Worm (Caenorhabditis elegans) whole organism, late embryonic: Measurements from ENCODE around the gene R07E3.1.
A peak's percentile ranks its signal among the peaks of the same experiment; 100 is the strongest.

Source experiments
- C38D4.7 ChIP-seq: fragments of 200-800 bp; sonication (Bioruptor generic); optimal IDR thresholded peaks from 2 replicates; lab custom pipeline; 2018; ENCODE audit warnings: mild to moderate bottlenecking, missing genetic modification characterization, moderate library complexity, missing compliant biosample characterization
- F13H6.1 ChIP-seq: sonication (generic microtip); optimal IDR thresholded peaks from 2 replicates; lab custom pipeline; 2016; ENCODE audit warnings: missing genetic modification characterization, missing compliant biosample characterization
- K02D7.2 ChIP-seq: sonication (generic microtip); optimal IDR thresholded peaks from 2 replicates; lab custom pipeline; 2017; ENCODE audit warnings: mild to moderate bottlenecking, missing genetic modification characterization, missing compliant biosample characterization
- Y22D7AL.16 ChIP-seq: sonication (generic microtip); optimal IDR thresholded peaks from 2 replicates; lab custom pipeline; 2016; ENCODE audit warnings: missing genetic modification characterization, missing compliant biosample characterization
- ama-1 ChIP-seq: fragments of 150-350 bp; optimal IDR thresholded peaks from 2 replicates; lab custom pipeline; 2014
- ceh-24 ChIP-seq: sonication (generic microtip); optimal IDR thresholded peaks from 2 replicates; lab custom pipeline; 2016; ENCODE audit warnings: mild to moderate bottlenecking, missing genetic modification characterization, missing compliant biosample characterization
- ceh-30 ChIP-seq: fragments of 150-350 bp; optimal IDR thresholded peaks from 2 replicates; lab custom pipeline; 2014; ENCODE audit warnings: missing biosample characterization, missing genetic modification characterization
- ceh-34 ChIP-seq: sonication (generic microtip); optimal IDR thresholded peaks from 2 replicates; lab custom pipeline; 2016; ENCODE audit warnings: mild to moderate bottlenecking, missing genetic modification characterization, missing compliant biosample characterization
- ceh-45 ChIP-seq: fragments of 200-800 bp; sonication (Bioruptor generic); IDR thresholded peaks from 2 replicates; pipeline ENCODE4 v1.3.6; 2022; ENCODE audit warnings: missing genetic modification reagents, missing genetic modification characterization, missing compliant biosample characterization
- ceh-48 ChIP-seq: sonication (generic microtip); optimal IDR thresholded peaks from 2 replicates; lab custom pipeline; 2016; ENCODE audit warnings: missing genetic modification characterization, inconsistent platforms, missing compliant biosample characterization
- ceh-6 ChIP-seq: fragments of 200-800 bp; sonication (Bioruptor generic); optimal IDR thresholded peaks from 2 replicates; lab custom pipeline; 2018; ENCODE audit warnings: mild to moderate bottlenecking, missing genetic modification characterization, missing compliant biosample characterization
- che-1 ChIP-seq: sonication (generic microtip); optimal IDR thresholded peaks from 2 replicates; lab custom pipeline; 2016; ENCODE audit warnings: mild to moderate bottlenecking, missing genetic modification characterization, missing compliant biosample characterization
- dmd-4 ChIP-seq: sonication (generic microtip); optimal IDR thresholded peaks from 2 replicates; lab custom pipeline; 2016; ENCODE audit warnings: borderline replicate concordance, missing genetic modification characterization, missing compliant biosample characterization
- elt-2 ChIP-seq: sonication (generic microtip); optimal IDR thresholded peaks from 2 replicates; lab custom pipeline; 2016; ENCODE audit warnings: missing genetic modification reagents, missing genetic modification characterization, missing compliant biosample characterization
- ets-4 ChIP-seq: sonication (generic microtip); optimal IDR thresholded peaks from 2 replicates; lab custom pipeline; 2016; ENCODE audit warnings: missing genetic modification characterization, missing compliant biosample characterization
- eyg-1 ChIP-seq: sonication (generic microtip); optimal IDR thresholded peaks from 2 replicates; lab custom pipeline; 2016; ENCODE audit warnings: missing genotype, missing genetic modification characterization, missing compliant biosample characterization
- fax-1 ChIP-seq: sonication (generic microtip); optimal IDR thresholded peaks from 2 replicates; lab custom pipeline; 2016; ENCODE audit warnings: missing genotype, missing genetic modification characterization, missing compliant biosample characterization
- gmeb-2 ChIP-seq: sonication (generic microtip); optimal IDR thresholded peaks from 2 replicates; lab custom pipeline; 2016; ENCODE audit warnings: missing genetic modification characterization, inconsistent platforms, missing compliant biosample characterization
- hlh-30 ChIP-seq: sonication (generic microtip); optimal IDR thresholded peaks from 2 replicates; lab custom pipeline; 2017; ENCODE audit warnings: antibody characterized with exemption, missing genetic modification characterization, missing compliant biosample characterization; ENCODE audit not compliant: insufficient read depth
- hlh-6 ChIP-seq: sonication (generic microtip); optimal IDR thresholded peaks from 2 replicates; lab custom pipeline; 2016; ENCODE audit warnings: missing genotype, missing genetic modification characterization, missing compliant biosample characterization
- hlh-8 ChIP-seq: sonication (generic microtip); optimal IDR thresholded peaks from 2 replicates; lab custom pipeline; 2016; ENCODE audit warnings: missing genotype, missing genetic modification characterization, missing compliant biosample characterization
- lin-11 ChIP-seq: fragments of 200-800 bp; sonication (Bioruptor generic); optimal IDR thresholded peaks from 2 replicates; lab custom pipeline; 2018; ENCODE audit warnings: mild to moderate bottlenecking, missing genetic modification characterization, missing compliant biosample characterization
- madf-2 ChIP-seq: sonication (generic microtip); optimal IDR thresholded peaks from 2 replicates; lab custom pipeline; 2017; ENCODE audit warnings: missing genetic modification characterization, missing compliant biosample characterization
- nhr-232 ChIP-seq: sonication (generic microtip); optimal IDR thresholded peaks from 2 replicates; lab custom pipeline; 2016; ENCODE audit warnings: missing genetic modification characterization, missing compliant biosample characterization
- pag-3 ChIP-seq: sonication (generic microtip); optimal IDR thresholded peaks from 2 replicates; lab custom pipeline; 2016; ENCODE audit warnings: missing compliant biosample characterization, missing genetic modification characterization, borderline replicate concordance
- pat-9 ChIP-seq: fragments of 200-800 bp; sonication (Bioruptor generic); optimal IDR thresholded peaks from 2 replicates; lab custom pipeline; 2018; ENCODE audit warnings: mild to moderate bottlenecking, missing genetic modification characterization, moderate library complexity, missing compliant biosample characterization
- pha-4 ChIP-seq: fragments of 150-350 bp; optimal IDR thresholded peaks from 2 replicates; lab custom pipeline; 2018; ENCODE audit warnings: missing biosample characterization, missing genetic modification reagents, missing genetic modification characterization
- pqm-1 ChIP-seq: sonication (generic microtip); optimal IDR thresholded peaks from 2 replicates; lab custom pipeline; 2016; ENCODE audit warnings: missing genetic modification characterization, missing compliant biosample characterization
- pros-1 ChIP-seq: fragments of 150-350 bp; optimal IDR thresholded peaks from 2 replicates; lab custom pipeline; 2014; ENCODE audit warnings: missing biosample characterization, missing genetic modification reagents, missing genetic modification characterization
- ref-2 ChIP-seq: sonication (generic microtip); optimal IDR thresholded peaks from 2 replicates; lab custom pipeline; 2016; ENCODE audit warnings: missing genetic modification characterization, missing compliant biosample characterization
- rnt-1 ChIP-seq: sonication (generic microtip); optimal IDR thresholded peaks from 2 replicates; lab custom pipeline; 2016; ENCODE audit warnings: missing genetic modification characterization, missing compliant biosample characterization
- sdc-2 ChIP-seq: sonication (generic microtip); optimal IDR thresholded peaks from 2 replicates; lab custom pipeline; 2016; ENCODE audit warnings: missing genotype, missing genetic modification characterization, missing compliant biosample characterization
- syd-9 ChIP-seq: sonication (generic microtip); optimal IDR thresholded peaks from 2 replicates; lab custom pipeline; 2016; ENCODE audit warnings: mild to moderate bottlenecking, missing genetic modification characterization, moderate library complexity, missing compliant biosample characterization
- tbx-2 ChIP-seq: sonication (generic microtip); optimal IDR thresholded peaks from 2 replicates; lab custom pipeline; 2016; ENCODE audit warnings: missing genetic modification characterization, missing compliant biosample characterization
- ttx-3 ChIP-seq: sonication (generic microtip); optimal IDR thresholded peaks from 2 replicates; lab custom pipeline; 2016; ENCODE audit warnings: missing genetic modification reagents, missing genetic modification characterization, missing compliant biosample characterization
- unc-3 ChIP-seq, 2 experiments: fragments of 200-800 bp in 1 of 2; sonication (Bioruptor generic) in 1 of 2; sonication (generic microtip) in 1 of 2; conservative IDR thresholded peaks in 1 of 2; optimal IDR thresholded peaks in 1 of 2; 2 replicates each; pipeline versions ENCODE4 v1.3.6 to Lab custom; 2016 to 2022; ENCODE audit warnings: missing compliant biosample characterization in 2 of 2, missing genetic modification characterization in 2 of 2, missing genetic modification reagents in 1 of 2
- unc-55 ChIP-seq: sonication (generic microtip); optimal IDR thresholded peaks from 2 replicates; lab custom pipeline; 2017; ENCODE audit warnings: missing biosample characterization, missing genetic modification reagents, missing genetic modification characterization

R07E3.1 gene

ce11 chrX:10355650-10356049, 14.7 kb upstream of the R07E3.1 start, which contains the start of gene R07E3.7:
Gene R07E3.7, minus strand, starts transcription at chrX:10355750.
- TF ChIP-seq ref-2 = no peak
- TF ChIP-seq ceh-6 = no peak
- TF ChIP-seq pag-3 (tag; lab: Kevin White, UChicago) = no peak
- no peak for TF ChIP-seq elt-2
- TF ChIP-seq hlh-8 (tag; lab: Kevin White, UChicago) = no peak
- no peak for TF ChIP-seq pros-1 (tag; lab: Kevin White, UChicago)
- TF ChIP-seq ceh-34 = no peak
- no peak for TF ChIP-seq tbx-2 (tag; lab: Kevin White, UChicago)
- no peak for TF ChIP-seq ceh-24
- TF ChIP-seq Y22D7AL.16 (tag; lab: Kevin White, UChicago) = no peak
- TF ChIP-seq ama-1 (lab: Kevin White, UChicago) = no peak
- no peak for TF ChIP-seq eyg-1 (tag; lab: Kevin White, UChicago)
- TF ChIP-seq gmeb-2 (tag; lab: Kevin White, UChicago) = no peak
- TF ChIP-seq K02D7.2 (tag; lab: Kevin White, UChicago) = no peak
- TF ChIP-seq nhr-232 (tag; lab: Kevin White, UChicago) = no peak
- no peak for TF ChIP-seq fax-1 (tag; lab: Kevin White, UChicago)
- no peak for TF ChIP-seq F13H6.1 (tag; lab: Kevin White, UChicago)
- TF ChIP-seq pat-9 (tag; lab: Kevin White, UChicago) = no peak
- TF ChIP-seq hlh-30 (tag; lab: Kevin White, UChicago) = no peak
- TF ChIP-seq, all 69 proteins: peak for 0

- TF ChIP-seq pha-4 (tag; lab: Kevin White, UChicago) (no peak), unc-55 (GFP tag; lab: Kevin White, UChicago) (no peak), sdc-2 (tag; lab: Kevin White, UChicago) (peak; percentile 92), rnt-1 (tag; lab: Kevin White, UChicago) (no peak), pqm-1 (no peak)
These were observed 12.9 kb upstream of the R07E3.1 start for ce11 chrX:10353857-10354256.

ce11 chrX:10350151-10350550, 9.2 kb upstream of the R07E3.1 start:
- TF ChIP-seq ceh-6 (no peak), ceh-30 (tag; lab: Kevin White, UChicago) (no peak), pha-4 (tag; lab: Kevin White, UChicago) (no peak), rnt-1 (tag; lab: Kevin White, UChicago) (no peak), ceh-34 (no peak), ceh-48 (tag; lab: Kevin White, UChicago) (no peak), ets-4 (tag; lab: Kevin White, UChicago) (no peak), syd-9 (tag; lab: Kevin White, UChicago) (no peak), madf-2 (no peak), ceh-45 (GFP tag; lab: Robert Waterston, UW) (no peak), che-1 (tag; lab: Kevin White, UChicago) (no peak), ceh-24 (no peak), ttx-3 (tag; lab: Kevin White, UChicago) (no peak), gmeb-2 (tag; lab: Kevin White, UChicago) (no peak), pqm-1 (no peak), pros-1 (tag; lab: Kevin White, UChicago) (no peak)

- TF ChIP-seq elt-2 = peak; percentile 54
- no peak for TF ChIP-seq pqm-1
These were observed 917 bp downstream of the R07E3.1 start for ce11 chrX:10340044-10340443.

- TF ChIP-seq ceh-45 (GFP tag; lab: Robert Waterston, UW) (no peak), che-1 (tag; lab: Kevin White, UChicago) (no peak), ceh-34 (no peak), ama-1 (lab: Kevin White, UChicago) (no peak), hlh-6 (tag; lab: Kevin White, UChicago) (no peak), unc-3 (GFP tag; conservative IDR thresholded peaks at IDR 0.05; lab: Robert Waterston, UW) (no peak), unc-3 (tag; optimal IDR thresholded peaks at IDR 0.05; lab: Kevin White, UChicago) (no peak), K02D7.2 (tag; lab: Kevin White, UChicago) (no peak), C38D4.7 (GFP tag; lab: Kevin White, UChicago) (no peak), dmd-4 (tag; lab: Kevin White, UChicago) (no peak), lin-11 (tag; lab: Kevin White, UChicago) (no peak)
These were observed 2.2 kb downstream of the R07E3.1 start for ce11 chrX:10338761-10339160.
